Fruit fly (Drosophila melanogaster) whole organism, prepupa: ENCODE data around the gene fred.

Source experiments
- CG32006 ChIP-seq: fragments of 200-800 bp; sonication (Bioruptor generic); optimal IDR thresholded peaks from 3 replicates; lab custom pipeline; 2017; ENCODE audit warnings: missing biosample characterization, mild to moderate bottlenecking, missing genetic modification characterization
- dac ChIP-seq: fragments of 200-800 bp; sonication (Bioruptor generic); optimal IDR thresholded peaks from 2 replicates; lab custom pipeline; 2017; ENCODE audit warnings: missing biosample characterization, mild to moderate bottlenecking, missing genetic modification characterization

dm6 chr2L:3938773-3939172 is 52.7 kb downstream of the fred start:
- no peak for TF ChIP-seq CG32006 (GFP tag; lab: Kevin White, UChicago)
- no peak for TF ChIP-seq dac (GFP tag; lab: Kevin White, UChicago)
